Worm (Caenorhabditis elegans): Measurements from ENCODE around the gene irld-50.

- no peak for TF ChIP-seq lsy-2 (tag; optimal IDR thresholded peaks at IDR 0.05)
- TF ChIP-seq nhr-12 (tag; optimal IDR thresholded peaks at IDR 0.05) = no peak
Measured at ce11 chrII:2985446-2985845, 41.6 kb upstream of the irld-50 start.

Measured in whole organism, L2 larva.